Fruit fly (Drosophila melanogaster) S2 (cell line): Measurements from ENCODE around the gene zld.

Experiments used
- CG8478 ChIP-seq: fragments of >200 bp; optimal IDR thresholded peaks from 2 replicates; lab custom pipeline; 2018
- CTCF ChIP-seq, 2 experiments: fragments of >200 bp; optimal IDR thresholded peaks; 2 replicates each; lab custom pipeline; 2018

- TF ChIP-seq CG8478 (lab: Kevin White, UChicago) (no peak), CTCF (optimal IDR thresholded peaks at IDR 0.05; lab: Kevin White, UChicago) (no peak)
Measured at dm6 chrX:19773734-19774702, 9.3 kb downstream of the zld start.
